Fruit fly (Drosophila melanogaster) whole organism: ENCODE measurements around the gene CG31612.

Experiments used
- CG8478 ChIP-seq: fragments of >200 bp; optimal IDR thresholded peaks from 2 replicates; lab custom pipeline; 2018; ENCODE audit warnings: inconsistent platforms
- Dll ChIP-seq: fragments of >200 bp; optimal IDR thresholded peaks from 2 replicates; lab custom pipeline; 2017
- EcR ChIP-seq, 2 experiments: fragments of >200 bp; optimal IDR thresholded peaks; 2 replicates each; lab custom pipeline; 2017; ENCODE audit warnings: missing biosample characterization in 2 of 2, missing genetic modification characterization in 2 of 2, missing genetic modification reagents in 2 of 2
- pan ChIP-seq: fragments of >200 bp; optimal IDR thresholded peaks from 2 replicates; lab custom pipeline; 2017
- psq ChIP-seq: fragments of >200 bp; optimal IDR thresholded peaks from 2 replicates; lab custom pipeline; 2017
- usp ChIP-seq: fragments of >200 bp; optimal IDR thresholded peaks from 2 replicates; lab custom pipeline; 2017; ENCODE audit warnings: missing biosample characterization, missing genetic modification characterization, mixed read lengths

Gene CG31612

dm6 chr2L:21794547-21795341, 503 bp downstream of the CG31612 start:
- TF ChIP-seq CG8478 (lab: Kevin White, UChicago): no peak
- no peak for TF ChIP-seq usp (GFP tag; lab: Kevin White, UChicago)
- TF ChIP-seq EcR (GFP tag; optimal IDR thresholded peaks at IDR 0.05; lab: Kevin White, UChicago): no peak
- no peak for TF ChIP-seq Dll (lab: Kevin White, UChicago)
- TF ChIP-seq psq (lab: Kevin White, UChicago): no peak
- no peak for TF ChIP-seq pan (lab: Kevin White, UChicago)

dm6 chr2L:21792831-21793230, 2.4 kb downstream of the CG31612 start:
- no peak for TF ChIP-seq pan (lab: Kevin White, UChicago)
- TF ChIP-seq usp (GFP tag; lab: Kevin White, UChicago): no peak
- TF ChIP-seq psq (lab: Kevin White, UChicago): no peak
- TF ChIP-seq Dll (lab: Kevin White, UChicago): no peak
- no peak for TF ChIP-seq EcR (GFP tag; optimal IDR thresholded peaks at IDR 0.05; lab: Kevin White, UChicago)
- TF ChIP-seq CG8478 (lab: Kevin White, UChicago): no peak

dm6 chr2L:21791980-21792379, 3.3 kb downstream of the CG31612 start:
- TF ChIP-seq pan (lab: Kevin White, UChicago): no peak
- no peak for TF ChIP-seq usp (GFP tag; lab: Kevin White, UChicago)
- TF ChIP-seq psq (lab: Kevin White, UChicago): no peak
- no peak for TF ChIP-seq EcR (GFP tag; optimal IDR thresholded peaks at IDR 0.05; lab: Kevin White, UChicago)
- no peak for TF ChIP-seq Dll (lab: Kevin White, UChicago)
- no peak for TF ChIP-seq CG8478 (lab: Kevin White, UChicago)

- TF ChIP-seq pan (lab: Kevin White, UChicago) (no peak), Dll (lab: Kevin White, UChicago) (no peak), CG8478 (lab: Kevin White, UChicago) (no peak), usp (GFP tag; lab: Kevin White, UChicago) (no peak), EcR (GFP tag; optimal IDR thresholded peaks at IDR 0.05; lab: Kevin White, UChicago) (no peak), psq (lab: Kevin White, UChicago) (no peak)
These were observed 5.7 kb downstream of the CG31612 start for dm6 chr2L:21789456-21790065.

- TF ChIP-seq usp (GFP tag; lab: Kevin White, UChicago): no peak
- no peak for TF ChIP-seq Dll (lab: Kevin White, UChicago)
- TF ChIP-seq CG8478 (lab: Kevin White, UChicago): no peak
- TF ChIP-seq psq (lab: Kevin White, UChicago): no peak
- TF ChIP-seq pan (lab: Kevin White, UChicago): no peak
- no peak for TF ChIP-seq EcR (GFP tag; optimal IDR thresholded peaks at IDR 0.05; lab: Kevin White, UChicago)
These were observed 8.3 kb downstream of the CG31612 start for dm6 chr2L:21786991-21787390.

- TF ChIP-seq Dll (lab: Kevin White, UChicago) (no peak), usp (GFP tag; lab: Kevin White, UChicago) (no peak), psq (lab: Kevin White, UChicago) (no peak), EcR (GFP tag; optimal IDR thresholded peaks at IDR 0.05; lab: Kevin White, UChicago) (no peak), CG8478 (lab: Kevin White, UChicago) (no peak), pan (lab: Kevin White, UChicago) (no peak)
These were observed 10.3 kb downstream of the CG31612 start for dm6 chr2L:21784790-21785425.

dm6 chr2L:21783965-21784364, 11.3 kb downstream of the CG31612 start, which contains the start of gene CG11630:
Gene CG11630, minus strand, starts transcription at chr2L:21784065.
- no peak for TF ChIP-seq usp (GFP tag; lab: Kevin White, UChicago)
- no peak for TF ChIP-seq Dll (lab: Kevin White, UChicago)
- TF ChIP-seq EcR (GFP tag; optimal IDR thresholded peaks at IDR 0.05; lab: Kevin White, UChicago): no peak
- no peak for TF ChIP-seq pan (lab: Kevin White, UChicago)

- TF ChIP-seq psq (lab: Kevin White, UChicago) (no peak), Dll (lab: Kevin White, UChicago) (no peak), CG8478 (lab: Kevin White, UChicago) (no peak)
These were observed 25.8 kb downstream of the CG31612 start for dm6 chr2L:21769461-21769860.

dm6 chr2L:21764934-21765333, 30.3 kb downstream of the CG31612 start:
- TF ChIP-seq CG8478 (lab: Kevin White, UChicago) (no peak), psq (lab: Kevin White, UChicago) (no peak), usp (GFP tag; lab: Kevin White, UChicago) (no peak), Dll (lab: Kevin White, UChicago) (no peak), pan (lab: Kevin White, UChicago) (no peak), EcR (GFP tag; optimal IDR thresholded peaks at IDR 0.05; lab: Kevin White, UChicago) (no peak)

- TF ChIP-seq psq (lab: Kevin White, UChicago) (no peak), CG8478 (lab: Kevin White, UChicago) (no peak), pan (lab: Kevin White, UChicago) (no peak), usp (GFP tag; lab: Kevin White, UChicago) (no peak), Dll (lab: Kevin White, UChicago) (no peak), EcR (GFP tag; optimal IDR thresholded peaks at IDR 0.05; lab: Kevin White, UChicago) (no peak)
These were observed 37.2 kb downstream of the CG31612 start for dm6 chr2L:21758067-21758398.
